Worm (Caenorhabditis elegans): ENCODE data around the gene Y49A3A.3.

ce11 chrV:14316525-14316924 lies 37.7 kb upstream of the Y49A3A.3 start, which contains the start of gene F47B8.2:
- TF ChIP-seq F37B4.10 (GFP tag; IDR thresholded peaks at IDR 0.05) = no peak
- TF ChIP-seq snpc-4 (GFP tag; optimal IDR thresholded peaks at IDR 0.05) = no peak
- no peak for TF ChIP-seq snpc-4 (tag; optimal IDR thresholded peaks at IDR 0.05)
- no peak for TF ChIP-seq pha-4 (tag; optimal IDR thresholded peaks at IDR 0.05)
- no peak for TF ChIP-seq ztf-25 (GFP tag; IDR thresholded peaks at IDR 0.05)
- no peak for TF ChIP-seq bed-2 (GFP tag; IDR thresholded peaks at IDR 0.05)
- TF ChIP-seq lag-1 (GFP tag; IDR thresholded peaks at IDR 0.05) = no peak
- no peak for TF ChIP-seq madf-10 (tag; optimal IDR thresholded peaks at IDR 0.05)
- no peak for TF ChIP-seq ets-4 (GFP tag; optimal IDR thresholded peaks at IDR 0.05)
- no peak for TF ChIP-seq athp-1 (tag; optimal IDR thresholded peaks at IDR 0.05)
- no peak for TF ChIP-seq unc-130 (GFP tag; optimal IDR thresholded peaks at IDR 0.05)
- no peak for TF ChIP-seq C06A6.2 (GFP tag; conservative IDR thresholded peaks at IDR 0.05)
- TF ChIP-seq nfya-1 (tag; optimal IDR thresholded peaks at IDR 0.05; ENCODE audit: borderline replicate concordance, insufficient read depth) = no peak
- TF ChIP-seq D2030.7 (GFP tag; IDR thresholded peaks at IDR 0.05) = no peak
- no peak for TF ChIP-seq B0261.1 (tag; optimal IDR thresholded peaks at IDR 0.05)

Measured in whole organism, young adult.